Fruit fly (Drosophila melanogaster): ENCODE results near the gene CG5885.

The CG5885 gene

DNA sequence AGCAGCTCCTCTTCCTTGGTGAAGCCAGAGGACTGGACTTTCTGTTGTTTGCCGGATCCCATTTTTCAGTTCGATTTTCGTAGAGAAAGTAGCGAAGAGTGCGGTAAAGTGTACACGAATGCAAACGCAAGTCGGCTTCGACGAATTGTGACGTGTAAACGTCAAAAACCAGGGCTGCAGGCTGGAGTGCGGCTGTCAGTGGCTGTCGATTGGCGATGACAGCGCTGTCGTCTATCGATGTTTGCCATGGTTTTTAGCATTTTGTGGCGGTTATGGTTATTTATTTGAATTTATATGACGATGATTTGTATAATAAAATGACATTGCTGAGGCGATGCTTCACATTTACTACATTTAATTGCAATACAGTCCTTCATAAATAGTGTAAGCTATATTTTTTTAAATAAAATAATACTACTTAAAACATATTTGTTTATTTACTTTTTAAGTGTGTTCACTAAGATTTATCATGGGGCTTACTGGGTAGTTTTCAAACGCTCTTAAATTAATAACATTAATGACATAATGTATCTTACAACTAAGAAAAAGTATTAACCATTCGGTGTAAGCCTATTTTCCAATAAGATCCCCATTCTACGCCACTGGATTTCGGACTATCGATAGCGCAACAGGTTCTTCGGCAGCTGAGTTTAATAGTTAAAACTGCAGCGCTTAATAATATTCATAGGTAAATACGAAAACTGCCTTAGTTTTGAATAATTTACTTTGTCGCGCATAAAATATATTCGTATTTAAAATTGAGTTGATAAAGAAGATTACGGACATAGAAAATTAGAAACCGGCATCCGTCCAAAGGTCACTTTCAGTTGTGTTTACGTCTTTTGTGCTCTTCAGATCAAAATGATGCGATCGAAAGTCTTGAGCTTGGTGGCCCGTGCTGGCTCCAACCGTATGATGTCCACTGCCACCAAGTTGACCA, at the start of gene CG5885, which contains the start of gene CG4598:
TSS of gene CG5885 (minus strand) at position 311 of the 940 bp plus-strand sequence.
TSS of gene CG4598 (plus strand) at position 599 of the 940 bp plus-strand sequence.
- TF ChIP-seq CG3838 (GFP tag; optimal IDR thresholded peaks at IDR 0.05) (peak; percentile 57), CG7928 (GFP tag; optimal IDR thresholded peaks at IDR 0.05) (peak; percentile 98), Taf1 (GFP tag; IDR thresholded peaks at IDR 0.05) (peak; percentile 55; the same call in 1 of the 2 replicates), CHES-1-like (GFP tag; optimal IDR thresholded peaks at IDR 0.05) (no peak), HmgD (GFP tag; optimal IDR thresholded peaks at IDR 0.05) (no peak), CG1603 (tag; optimal IDR thresholded peaks at IDR 0.05) (peak; percentile 78), nerfin-2 (GFP tag; IDR thresholded peaks at IDR 0.05; ENCODE audit: partially characterized antibody) (peak; percentile 69; the same call in 1 of the 2 replicates), Ets65A (GFP tag) (peak; percentile 87), gro (GFP tag; optimal IDR thresholded peaks at IDR 0.05) (no peak), CG18599 (GFP tag; optimal IDR thresholded peaks at IDR 0.05) (peak; percentile 70), Dref (GFP tag; IDR thresholded peaks at IDR 0.05) (peak; percentile 94), CG18764 (GFP tag; optimal IDR thresholded peaks at IDR 0.05) (peak; percentile 71), CG34376 (GFP tag; optimal IDR thresholded peaks at IDR 0.05) (peak; percentile 3), toy (GFP tag; IDR thresholded peaks at IDR 0.05) (no peak), ewg (GFP tag; optimal IDR thresholded peaks at IDR 0.05) (peak; percentile 6), Atf6 (GFP tag; IDR thresholded peaks at IDR 0.05) (peak; percentile 67; the same call in 1 of the 2 replicates), dmrt99B (tag; optimal IDR thresholded peaks at IDR 0.05) (peak; percentile 65), CG14860 (GFP tag; IDR thresholded peaks at IDR 0.05; ENCODE audit: partially characterized antibody) (peak; percentile 68), vfl (GFP tag; optimal IDR thresholded peaks at IDR 0.05) (peak; percentile 40), CG17385 (GFP tag; optimal IDR thresholded peaks at IDR 0.05) (peak; percentile 64), sens (GFP tag) (peak; percentile 89), dan (GFP tag; IDR thresholded peaks at IDR 0.05) (no peak), CG4328 (GFP tag; optimal IDR thresholded peaks at IDR 0.05) (peak; percentile 50), h (optimal IDR thresholded peaks at IDR 0.05) (no peak), CG1832 (GFP tag; optimal IDR thresholded peaks at IDR 0.05) (no peak), cwo (GFP tag; optimal IDR thresholded peaks at IDR 0.05) (peak; percentile 15), org-1 (GFP tag; optimal IDR thresholded peaks at IDR 0.05) (no peak), bbx (GFP tag; IDR thresholded peaks at IDR 0.05; ENCODE audit: partially characterized antibody) (peak; percentile 81), zen2 (GFP tag; IDR thresholded peaks at IDR 0.05; ENCODE audit: partially characterized antibody) (peak; percentile 72; the same call in 2 of the 3 replicates), CG16779 (GFP tag; IDR thresholded peaks at IDR 0.05) (0 out of 2 replicates have a peak, but pooled peaks have one; percentile 13), cato (GFP tag; optimal IDR thresholded peaks at IDR 0.05; ENCODE audit: borderline replicate concordance) (peak; percentile 29), CG11560 (tag; IDR thresholded peaks at IDR 0.05) (peak; percentile 41; the same call in 1 of the 3 replicates), kah (GFP tag; optimal IDR thresholded peaks at IDR 0.05) (peak; percentile 59), CG14667 (GFP tag; IDR thresholded peaks at IDR 0.05) (peak; percentile 27; the same call in 1 of the 2 replicates), Sin3A (optimal IDR thresholded peaks at IDR 0.05) (peak; percentile 46), tap (tag; optimal IDR thresholded peaks at IDR 0.05) (peak; percentile 45), CG14050 (GFP tag; IDR thresholded peaks at IDR 0.05) (no peak; the same call in 1 of the 3 replicates), Rfx (GFP tag; IDR thresholded peaks at IDR 0.05) (peak; percentile 80), sqz (GFP tag; optimal IDR thresholded peaks at IDR 0.05) (no peak), aop (GFP tag; IDR thresholded peaks at IDR 0.05) (no peak), CG6175 (GFP tag; IDR thresholded peaks at IDR 0.05) (no peak), pho (GFP tag; optimal IDR thresholded peaks at IDR 0.05) (peak; percentile 19), klu (GFP tag; IDR thresholded peaks at IDR 0.05) (no peak; the same call in 1 of the 2 replicates), H2.0 (GFP tag; IDR thresholded peaks at IDR 0.05) (peak; percentile 65; the same call in 1 of the 2 replicates), luna (GFP tag; optimal IDR thresholded peaks at IDR 0.05) (no peak), CG11093 (GFP tag; IDR thresholded peaks at IDR 0.05) (no peak), CG6254 (GFP tag; optimal IDR thresholded peaks at IDR 0.05) (no peak), stwl (tag; optimal IDR thresholded peaks at IDR 0.05) (peak; percentile 71), Atf-2 (GFP tag; optimal IDR thresholded peaks at IDR 0.05) (no peak)
